Worm (Caenorhabditis elegans): Measurements from ENCODE around the gene F42A8.1.

- TF ChIP-seq zfp-3 (GFP tag; conservative IDR thresholded peaks at IDR 0.05) (no peak), ceh-82 (tag; optimal IDR thresholded peaks at IDR 0.05) (no peak)
Observed at ce11 chrII:9319058-9319915, 27.1 kb downstream of the F42A8.1 start, which contains the start of the genes csa-1 and wdfy-2.

Measured in whole organism, L4 larva.